Worm (Caenorhabditis elegans) whole organism, early embryonic: Measurements from ENCODE around the gene B0432.7.

Experiments used
- aly-1 ChIP-seq: sonication (generic microtip); optimal IDR thresholded peaks from 2 replicates; lab custom pipeline; 2016; ENCODE audit warnings: missing genetic modification characterization, missing compliant biosample characterization
- ama-1 ChIP-seq: fragments of 150-350 bp; optimal IDR thresholded peaks from 2 replicates; lab custom pipeline; 2014
- flt-1 ChIP-seq: fragments of 200-800 bp; sonication (Bioruptor generic); IDR thresholded peaks from 2 replicates; pipeline ENCODE4 v1.3.6; 2022; ENCODE audit warnings: missing genetic modification characterization, missing compliant biosample characterization
- scrt-1 ChIP-seq: fragments of 200-800 bp; sonication (Bioruptor generic); IDR thresholded peaks from 2 replicates; pipeline ENCODE4 v1.3.6; 2022; ENCODE audit warnings: missing genetic modification characterization, missing compliant biosample characterization

DNA sequence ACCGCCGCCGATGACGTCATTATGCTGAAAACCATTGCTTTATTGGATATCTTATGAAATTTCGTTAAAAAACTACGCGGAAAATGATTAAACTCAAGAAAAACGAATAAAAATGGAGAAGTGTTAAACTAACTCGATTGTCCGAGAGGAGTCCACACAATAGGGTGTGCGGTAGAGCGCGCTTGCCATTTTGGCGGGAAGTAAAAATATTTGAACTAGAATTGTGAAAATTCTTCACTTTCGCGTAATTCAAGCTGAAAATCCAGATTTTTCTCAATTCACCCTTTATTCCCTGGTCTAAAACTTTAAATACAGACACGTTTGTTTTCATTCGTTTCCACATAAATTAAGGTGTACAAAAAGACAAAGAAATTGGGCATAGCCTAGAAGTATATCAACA, 57.2 kb downstream of the B0432.7 start, which contains the start of gene F48A11.4:
- TF ChIP-seq scrt-1 (GFP tag; lab: Robert Waterston, UW) (no peak), aly-1 (tag; lab: Kevin White, UChicago) (no peak), ama-1 (lab: Kevin White, UChicago) (no peak), flt-1 (GFP tag; lab: Robert Waterston, UW) (peak; percentile 57; the same call in 1 of the 2 replicates)
